Worm (Caenorhabditis elegans): Measurements from ENCODE around the gene F35A5.5.

DNA sequence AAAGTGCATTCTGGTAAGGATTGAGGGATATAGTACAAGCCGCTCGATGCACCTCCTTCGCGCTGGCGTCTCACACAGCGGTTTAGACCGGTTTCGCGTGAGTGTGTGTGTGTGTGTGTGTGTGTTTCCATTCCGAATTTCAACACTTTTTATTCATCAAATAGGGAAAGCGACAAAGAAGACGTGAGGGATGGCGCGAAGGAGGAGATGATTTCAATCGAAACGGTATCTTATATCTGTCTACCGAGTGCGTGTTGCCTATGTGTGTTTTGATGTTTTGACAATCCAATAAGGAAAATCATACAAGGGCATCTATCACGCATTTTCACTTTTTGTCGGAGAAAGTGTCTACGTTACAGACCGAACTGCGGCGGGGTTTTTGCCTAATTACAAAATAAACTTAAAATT lies 42.2 kb upstream of the F35A5.5 start:
- TF ChIP-seq flt-1 (GFP tag; IDR thresholded peaks at IDR 0.05) (no peak), ztf-29 (GFP tag; IDR thresholded peaks at IDR 0.05) (no peak), cog-1 (tag; optimal IDR thresholded peaks at IDR 0.05) (no peak), klf-2 (GFP tag; conservative IDR thresholded peaks at IDR 0.05) (no peak), med-1 (GFP tag; optimal IDR thresholded peaks at IDR 0.05; ENCODE audit: insufficient read depth) (no peak), ref-1 (GFP tag; conservative IDR thresholded peaks at IDR 0.05) (no peak)
